Worm (Caenorhabditis elegans) whole organism, late embryonic: ENCODE data around the gene srsx-27.
A peak's percentile ranks its signal among the peaks of the same experiment; 100 is the strongest.

Source experiments
- C38D4.7 ChIP-seq: fragments of 200-800 bp; sonication (Bioruptor generic); optimal IDR thresholded peaks from 2 replicates; lab custom pipeline; 2018; ENCODE audit warnings: mild to moderate bottlenecking, missing genetic modification characterization, moderate library complexity, missing compliant biosample characterization
- K02D7.2 ChIP-seq: sonication (generic microtip); optimal IDR thresholded peaks from 2 replicates; lab custom pipeline; 2017; ENCODE audit warnings: mild to moderate bottlenecking, missing genetic modification characterization, missing compliant biosample characterization
- K09A11.1 ChIP-seq: sonication (generic microtip); optimal IDR thresholded peaks from 2 replicates; lab custom pipeline; 2017; ENCODE audit warnings: antibody characterized with exemption, mild to moderate bottlenecking, missing genetic modification characterization, missing compliant biosample characterization; ENCODE audit not compliant: insufficient read depth
- Y22D7AL.16 ChIP-seq: sonication (generic microtip); optimal IDR thresholded peaks from 2 replicates; lab custom pipeline; 2016; ENCODE audit warnings: missing genetic modification characterization, missing compliant biosample characterization
- ama-1 ChIP-seq: fragments of 150-350 bp; optimal IDR thresholded peaks from 2 replicates; lab custom pipeline; 2014
- ceh-18 ChIP-seq: sonication (generic microtip); optimal IDR thresholded peaks from 2 replicates; lab custom pipeline; 2016; ENCODE audit warnings: missing genetic modification characterization, missing compliant biosample characterization
- ceh-19 ChIP-seq: fragments of 200-800 bp; sonication (Bioruptor generic); optimal IDR thresholded peaks from 2 replicates; lab custom pipeline; 2018; ENCODE audit warnings: mild to moderate bottlenecking, missing genetic modification characterization, missing compliant biosample characterization
- ceh-22 ChIP-seq: sonication (generic microtip); optimal IDR thresholded peaks from 2 replicates; lab custom pipeline; 2017; ENCODE audit warnings: missing biosample characterization, missing genetic modification characterization
- ceh-24 ChIP-seq: sonication (generic microtip); optimal IDR thresholded peaks from 2 replicates; lab custom pipeline; 2016; ENCODE audit warnings: mild to moderate bottlenecking, missing genetic modification characterization, missing compliant biosample characterization
- ceh-30 ChIP-seq: fragments of 150-350 bp; optimal IDR thresholded peaks from 2 replicates; lab custom pipeline; 2014; ENCODE audit warnings: missing biosample characterization, missing genetic modification characterization
- ceh-31 ChIP-seq: sonication (generic microtip); optimal IDR thresholded peaks from 2 replicates; lab custom pipeline; 2016; ENCODE audit warnings: missing genetic modification characterization, missing compliant biosample characterization
- ceh-34 ChIP-seq: sonication (generic microtip); optimal IDR thresholded peaks from 2 replicates; lab custom pipeline; 2016; ENCODE audit warnings: mild to moderate bottlenecking, missing genetic modification characterization, missing compliant biosample characterization
- ceh-48 ChIP-seq: sonication (generic microtip); optimal IDR thresholded peaks from 2 replicates; lab custom pipeline; 2016; ENCODE audit warnings: missing genetic modification characterization, inconsistent platforms, missing compliant biosample characterization
- ceh-6 ChIP-seq: fragments of 200-800 bp; sonication (Bioruptor generic); optimal IDR thresholded peaks from 2 replicates; lab custom pipeline; 2018; ENCODE audit warnings: mild to moderate bottlenecking, missing genetic modification characterization, missing compliant biosample characterization
- che-1 ChIP-seq: sonication (generic microtip); optimal IDR thresholded peaks from 2 replicates; lab custom pipeline; 2016; ENCODE audit warnings: mild to moderate bottlenecking, missing genetic modification characterization, missing compliant biosample characterization
- dmd-4 ChIP-seq: sonication (generic microtip); optimal IDR thresholded peaks from 2 replicates; lab custom pipeline; 2016; ENCODE audit warnings: borderline replicate concordance, missing genetic modification characterization, missing compliant biosample characterization
- elt-2 ChIP-seq: sonication (generic microtip); optimal IDR thresholded peaks from 2 replicates; lab custom pipeline; 2016; ENCODE audit warnings: missing genetic modification reagents, missing genetic modification characterization, missing compliant biosample characterization
- fkh-6 ChIP-seq: sonication (generic microtip); optimal IDR thresholded peaks from 2 replicates; lab custom pipeline; 2016; ENCODE audit warnings: missing genetic modification characterization, missing compliant biosample characterization
- gmeb-2 ChIP-seq: sonication (generic microtip); optimal IDR thresholded peaks from 2 replicates; lab custom pipeline; 2016; ENCODE audit warnings: missing genetic modification characterization, inconsistent platforms, missing compliant biosample characterization
- hlh-13 ChIP-seq: fragments of 200-800 bp; sonication (Bioruptor generic); optimal IDR thresholded peaks from 2 replicates; lab custom pipeline; 2018; ENCODE audit warnings: mild to moderate bottlenecking, missing genetic modification characterization, missing compliant biosample characterization
- hlh-30 ChIP-seq: sonication (generic microtip); optimal IDR thresholded peaks from 2 replicates; lab custom pipeline; 2017; ENCODE audit warnings: antibody characterized with exemption, missing genetic modification characterization, missing compliant biosample characterization; ENCODE audit not compliant: insufficient read depth
- hlh-8 ChIP-seq: sonication (generic microtip); optimal IDR thresholded peaks from 2 replicates; lab custom pipeline; 2016; ENCODE audit warnings: missing genotype, missing genetic modification characterization, missing compliant biosample characterization
- lim-6 ChIP-seq: sonication (generic microtip); optimal IDR thresholded peaks from 2 replicates; lab custom pipeline; 2016; ENCODE audit warnings: missing genetic modification characterization, missing compliant biosample characterization
- nfya-1 ChIP-seq: sonication (generic microtip); optimal IDR thresholded peaks from 2 replicates; lab custom pipeline; 2017; ENCODE audit warnings: missing genetic modification characterization, mild to moderate bottlenecking, missing compliant biosample characterization, antibody characterized with exemption, moderate library complexity
- odd-2 ChIP-seq: sonication (generic microtip); optimal IDR thresholded peaks from 2 replicates; lab custom pipeline; 2017; ENCODE audit warnings: antibody characterized with exemption, mild to moderate bottlenecking, missing genetic modification characterization, missing compliant biosample characterization
- pag-3 ChIP-seq: sonication (generic microtip); optimal IDR thresholded peaks from 2 replicates; lab custom pipeline; 2016; ENCODE audit warnings: missing compliant biosample characterization, missing genetic modification characterization, borderline replicate concordance
- pax-1 ChIP-seq: fragments of 150-350 bp; optimal IDR thresholded peaks from 2 replicates; lab custom pipeline; 2014; ENCODE audit warnings: missing biosample characterization, missing genetic modification characterization
- pha-2 ChIP-seq: sonication (generic microtip); optimal IDR thresholded peaks from 2 replicates; lab custom pipeline; 2017; ENCODE audit warnings: mild to moderate bottlenecking, missing genetic modification characterization, missing compliant biosample characterization
- pha-4 ChIP-seq: fragments of 150-350 bp; optimal IDR thresholded peaks from 2 replicates; lab custom pipeline; 2018; ENCODE audit warnings: missing biosample characterization, missing genetic modification reagents, missing genetic modification characterization
- pros-1 ChIP-seq: fragments of 150-350 bp; optimal IDR thresholded peaks from 2 replicates; lab custom pipeline; 2014; ENCODE audit warnings: missing biosample characterization, missing genetic modification reagents, missing genetic modification characterization
- sdc-2 ChIP-seq: sonication (generic microtip); optimal IDR thresholded peaks from 2 replicates; lab custom pipeline; 2016; ENCODE audit warnings: missing genotype, missing genetic modification characterization, missing compliant biosample characterization
- tbx-2 ChIP-seq: sonication (generic microtip); optimal IDR thresholded peaks from 2 replicates; lab custom pipeline; 2016; ENCODE audit warnings: missing genetic modification characterization, missing compliant biosample characterization
- tbx-7 ChIP-seq: sonication (generic microtip); optimal IDR thresholded peaks from 2 replicates; lab custom pipeline; 2016; ENCODE audit warnings: missing genotype, missing genetic modification characterization, missing compliant biosample characterization
- unc-42 ChIP-seq: sonication (generic microtip); optimal IDR thresholded peaks from 2 replicates; lab custom pipeline; 2016; ENCODE audit warnings: missing genotype, missing genetic modification characterization, missing compliant biosample characterization
- ztf-16 ChIP-seq: sonication (generic microtip); optimal IDR thresholded peaks from 2 replicates; lab custom pipeline; 2017; ENCODE audit warnings: missing genetic modification characterization, missing compliant biosample characterization

Gene srsx-27

DNA sequence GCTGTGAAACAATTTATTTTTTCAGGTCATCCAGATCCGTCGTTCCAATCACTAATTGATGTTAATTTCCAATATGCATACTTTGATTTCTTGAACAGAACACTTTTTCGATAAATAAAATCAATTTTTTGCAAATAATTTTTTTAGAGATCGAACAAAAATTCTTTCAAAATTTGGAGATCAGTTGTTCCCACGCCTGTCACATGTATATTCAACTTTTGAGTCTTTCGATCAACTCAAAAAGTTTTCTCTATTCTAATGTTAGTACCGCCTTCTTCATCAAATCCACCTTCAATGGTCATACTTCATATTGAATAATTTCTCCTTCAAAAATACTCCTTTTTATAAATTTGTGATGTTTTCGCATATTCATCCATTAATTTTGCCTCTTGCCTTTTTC lies 4.9 kb downstream of the srsx-27 start, which contains the start of gene srsx-29:
Gene srsx-29, plus strand, starts transcription at position 301 of the 400 bp plus-strand sequence.
- TF ChIP-seq lim-6 (tag; lab: Kevin White, UChicago) (no peak), fkh-6 (tag; lab: Kevin White, UChicago) (no peak), pag-3 (tag; lab: Kevin White, UChicago) (no peak), Y22D7AL.16 (no peak), ceh-34 (tag; lab: Kevin White, UChicago) (no peak), che-1 (no peak), gmeb-2 (tag; lab: Kevin White, UChicago) (no peak), tbx-7 (tag; lab: Kevin White, UChicago) (no peak), K09A11.1 (tag; lab: Kevin White, UChicago) (no peak), ama-1 (lab: Kevin White, UChicago) (no peak), sdc-2 (no peak), odd-2 (tag; lab: Kevin White, UChicago) (no peak), pros-1 (tag; lab: Kevin White, UChicago) (no peak), ceh-48 (no peak), pha-2 (tag; lab: Kevin White, UChicago) (no peak)

DNA sequence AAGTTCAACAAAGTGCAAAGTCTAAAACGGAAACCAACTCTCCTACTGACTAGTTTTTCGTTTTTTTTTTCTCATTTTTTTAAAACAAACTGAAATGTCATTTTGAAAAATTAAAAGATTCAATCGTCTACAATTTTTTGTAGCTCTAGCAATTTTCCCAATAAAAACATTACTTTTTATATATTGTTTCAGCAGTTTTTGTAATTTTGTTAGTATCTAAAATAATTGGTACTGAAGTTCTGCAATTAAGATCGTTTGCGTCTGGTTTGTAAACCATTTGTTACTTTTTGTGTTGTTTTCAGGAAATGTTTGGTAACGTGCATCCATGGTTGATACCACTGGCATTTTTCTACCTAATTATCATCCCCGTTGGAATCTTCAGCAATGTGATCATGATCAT lies 8.7 kb downstream of the srsx-27 start, which contains the start of gene srsx-30:
Gene srsx-30, plus strand, starts transcription at position 301 of the 400 bp plus-strand sequence.
- no peak for TF ChIP-seq ceh-18
- no peak for TF ChIP-seq ceh-24 (tag; lab: Kevin White, UChicago)

DNA sequence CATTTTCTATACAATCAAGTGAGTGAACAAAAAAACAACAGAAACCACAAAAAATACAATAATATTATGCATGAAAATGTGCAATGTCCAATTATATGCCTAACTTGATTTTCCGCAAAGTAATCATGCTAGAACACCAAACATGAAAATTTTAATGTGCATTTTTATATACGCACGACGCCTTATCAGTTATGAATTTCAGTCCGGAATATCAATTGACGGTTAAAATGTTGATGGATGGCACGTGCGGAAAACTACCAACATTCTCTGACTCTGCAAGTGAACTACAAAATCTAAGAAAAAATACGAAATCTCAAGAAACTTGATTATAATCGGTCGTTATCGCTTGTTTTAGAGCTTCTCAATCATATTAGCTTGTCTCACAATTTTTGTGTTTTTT lies 10.1 kb downstream of the srsx-27 start:
- TF ChIP-seq ceh-22 (tag; lab: Kevin White, UChicago), result no peak
- TF ChIP-seq hlh-30 (tag; lab: Kevin White, UChicago), result no peak
- no peak for TF ChIP-seq ceh-30
- no peak for TF ChIP-seq ceh-34 (tag; lab: Kevin White, UChicago)
- no peak for TF ChIP-seq pax-1 (tag; lab: Kevin White, UChicago)
- TF ChIP-seq K09A11.1 (tag; lab: Kevin White, UChicago), result no peak
- TF ChIP-seq lim-6 (tag; lab: Kevin White, UChicago), result no peak
- no peak for TF ChIP-seq elt-2
- no peak for TF ChIP-seq pha-4 (tag; lab: Kevin White, UChicago)
- no peak for TF ChIP-seq fkh-6 (tag; lab: Kevin White, UChicago)
- TF ChIP-seq unc-42 (tag; lab: Kevin White, UChicago), result no peak
- no peak for TF ChIP-seq pha-2 (tag; lab: Kevin White, UChicago)
- no peak for TF ChIP-seq K02D7.2 (tag; lab: Kevin White, UChicago)
- no peak for TF ChIP-seq ceh-6 (GFP tag; lab: Kevin White, UChicago)
- no peak for TF ChIP-seq hlh-8 (tag; lab: Kevin White, UChicago)

DNA sequence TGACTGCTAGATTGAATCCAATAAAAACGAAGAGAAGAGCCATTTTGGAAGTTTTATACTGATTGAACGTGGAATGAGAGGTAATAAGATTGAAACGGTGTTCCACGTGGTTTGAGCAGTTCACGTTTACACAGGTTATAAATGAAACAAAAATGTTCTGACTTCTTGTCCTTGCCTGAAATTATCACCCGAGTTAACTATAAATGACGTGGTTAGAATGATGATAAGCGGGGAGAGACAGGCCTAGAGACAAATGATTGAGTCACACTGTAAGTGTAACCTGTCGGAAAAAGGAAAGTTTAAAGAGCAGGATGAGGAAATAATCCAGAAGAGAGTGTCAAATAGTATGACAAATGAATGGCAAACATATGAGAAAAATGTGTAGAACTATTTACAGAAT lies 11.1 kb downstream of the srsx-27 start, which contains the start of gene C51E3.10:
Gene C51E3.10, minus strand, starts transcription at position 181 of the 400 bp plus-strand sequence.
- TF ChIP-seq elt-2 (peak; percentile 29), nfya-1 (tag; lab: Kevin White, UChicago) (no peak)

DNA sequence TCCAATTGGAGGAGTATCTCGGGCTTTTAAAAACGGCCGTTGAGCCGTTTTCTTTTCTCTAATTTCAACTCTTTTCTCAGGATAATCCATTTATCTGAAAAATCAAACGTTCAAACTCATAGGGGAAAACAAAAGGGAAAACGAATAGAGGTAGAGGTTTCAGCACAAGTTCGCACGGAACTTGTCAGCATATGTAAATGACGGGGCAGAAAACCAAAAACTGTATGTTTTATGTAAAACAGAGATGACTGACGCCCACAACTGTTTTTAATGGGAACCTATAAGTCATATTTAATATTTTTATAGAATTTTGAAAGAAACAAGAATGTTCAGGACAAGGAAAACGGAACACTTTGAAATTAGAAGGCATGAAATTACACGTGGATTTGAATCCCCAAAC lies 16.5 kb downstream of the srsx-27 start, which contains the start of gene C51E3.6:
Gene C51E3.6, minus strand, starts transcription at position 101 of the 400 bp plus-strand sequence.
- no peak for TF ChIP-seq fkh-6 (tag; lab: Kevin White, UChicago)
- TF ChIP-seq, all 69 proteins: peak for 0

DNA sequence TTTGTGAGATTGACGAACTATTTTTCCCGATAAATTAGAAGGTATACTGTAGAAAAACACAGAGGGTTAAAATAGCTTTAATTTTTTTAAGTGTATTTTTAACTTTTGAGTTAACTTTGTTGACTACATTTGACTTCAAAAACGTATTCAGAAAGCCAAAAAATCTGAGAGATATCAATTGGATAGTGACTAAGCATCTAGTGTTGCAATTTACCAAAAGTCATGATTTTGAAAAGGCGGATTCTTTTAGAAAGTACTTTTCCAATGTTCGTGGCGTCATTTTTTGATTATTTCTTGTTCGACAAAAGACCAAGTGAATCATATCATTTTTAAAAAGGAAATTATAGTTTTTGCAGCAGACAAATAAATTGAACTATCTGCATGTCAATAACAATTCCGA lies 19.0 kb downstream of the srsx-27 start:
- TF ChIP-seq tbx-7 (tag; lab: Kevin White, UChicago), result no peak
- TF ChIP-seq ztf-16 (tag; lab: Kevin White, UChicago), result no peak
- TF ChIP-seq dmd-4, result no peak
- TF ChIP-seq hlh-13 (GFP tag; lab: Kevin White, UChicago), result no peak
- TF ChIP-seq C38D4.7, result no peak
- no peak for TF ChIP-seq tbx-2 (tag; lab: Kevin White, UChicago)
- no peak for TF ChIP-seq unc-42 (tag; lab: Kevin White, UChicago)
- TF ChIP-seq ceh-19 (GFP tag; lab: Kevin White, UChicago), result no peak
- no peak for TF ChIP-seq ceh-31 (tag; lab: Kevin White, UChicago)
- no peak for TF ChIP-seq ceh-18
- no peak for TF ChIP-seq fkh-6 (tag; lab: Kevin White, UChicago)
- TF ChIP-seq gmeb-2 (tag; lab: Kevin White, UChicago), result no peak
- TF ChIP-seq hlh-30 (tag; lab: Kevin White, UChicago), result no peak
